Worm (Caenorhabditis elegans): ENCODE data around the gene scd-1.
A peak's percentile ranks its signal among the peaks of the same experiment; 100 is the strongest.

The scd-1 gene

DNA sequence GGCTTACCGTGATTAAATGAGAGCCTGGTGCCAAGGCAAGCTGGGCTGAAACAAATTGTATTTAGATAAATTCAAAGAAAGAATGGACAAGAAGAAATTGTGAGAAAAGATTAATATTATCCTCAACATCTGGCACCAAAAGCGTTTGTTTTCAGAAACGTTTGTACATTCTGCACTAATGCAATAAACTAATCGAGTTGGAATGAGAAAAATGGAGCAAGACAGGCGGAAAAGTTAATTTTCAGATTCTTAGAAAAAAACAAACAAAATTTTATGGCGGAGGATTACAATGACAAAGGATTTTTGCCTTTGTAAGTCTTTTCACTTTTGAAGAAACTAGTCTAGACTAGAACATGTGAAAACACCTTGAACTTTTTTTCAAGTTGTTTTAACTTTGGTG, 26.0 kb upstream of the scd-1 start, which contains the start of gene npr-4:
TSS of gene npr-4 (minus strand) at position 52 of the 400 bp plus-strand sequence.
- TF ChIP-seq ztf-11 (tag; optimal IDR thresholded peaks at IDR 0.05) (no peak), skn-1 (tag; optimal IDR thresholded peaks at IDR 0.05) (no peak), nhr-23 (tag; optimal IDR thresholded peaks at IDR 0.05) (no peak), pha-4 (tag; optimal IDR thresholded peaks at IDR 0.05) (no peak), eor-1 (tag; optimal IDR thresholded peaks at IDR 0.05) (no peak), sea-2 (GFP tag; optimal IDR thresholded peaks at IDR 0.05) (no peak), zag-1 (tag; optimal IDR thresholded peaks at IDR 0.05) (no peak), nhr-28 (tag; optimal IDR thresholded peaks at IDR 0.05) (no peak), unc-39 (tag; optimal IDR thresholded peaks at IDR 0.05) (no peak), nhr-67 (tag; optimal IDR thresholded peaks at IDR 0.05) (no peak), nhr-12 (tag; optimal IDR thresholded peaks at IDR 0.05) (no peak), daf-12 (tag; optimal IDR thresholded peaks at IDR 0.05) (no peak), R02D3.7 (tag; optimal IDR thresholded peaks at IDR 0.05) (no peak), ztf-4 (tag; optimal IDR thresholded peaks at IDR 0.05) (no peak), hmg-11 (tag; optimal IDR thresholded peaks at IDR 0.05) (no peak), egl-27 (tag; optimal IDR thresholded peaks at IDR 0.05) (no peak), nhr-43 (tag; optimal IDR thresholded peaks at IDR 0.05; ENCODE audit: poor library complexity, severe bottlenecking) (no peak), jun-1 (tag; optimal IDR thresholded peaks at IDR 0.05) (no peak), mml-1 (tag; optimal IDR thresholded peaks at IDR 0.05) (no peak), ama-1 (optimal IDR thresholded peaks at IDR 0.05) (no peak)

DNA sequence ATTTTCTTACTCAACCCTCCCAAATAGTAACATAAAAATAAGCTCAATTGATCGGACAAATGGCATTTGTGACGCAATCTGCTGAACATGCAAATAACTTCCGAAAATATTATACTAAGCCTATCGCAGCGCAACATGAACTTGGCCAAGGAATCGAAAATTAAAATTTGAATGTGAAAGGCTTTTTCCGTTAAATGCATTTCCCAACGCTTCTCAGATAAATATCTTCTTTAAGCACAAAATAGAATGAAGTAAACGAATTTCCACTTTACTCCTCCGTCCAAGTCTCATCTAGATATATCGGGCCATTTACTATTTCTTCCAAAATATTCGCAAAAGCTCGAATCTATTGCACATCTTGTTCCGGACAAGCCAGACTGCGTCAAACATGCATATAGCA, 23.5 kb upstream of the scd-1 start:
- TF ChIP-seq ceh-82 (tag; optimal IDR thresholded peaks at IDR 0.05), result no peak
- TF ChIP-seq fkh-10 (GFP tag; optimal IDR thresholded peaks at IDR 0.05), result peak; percentile 59

DNA sequence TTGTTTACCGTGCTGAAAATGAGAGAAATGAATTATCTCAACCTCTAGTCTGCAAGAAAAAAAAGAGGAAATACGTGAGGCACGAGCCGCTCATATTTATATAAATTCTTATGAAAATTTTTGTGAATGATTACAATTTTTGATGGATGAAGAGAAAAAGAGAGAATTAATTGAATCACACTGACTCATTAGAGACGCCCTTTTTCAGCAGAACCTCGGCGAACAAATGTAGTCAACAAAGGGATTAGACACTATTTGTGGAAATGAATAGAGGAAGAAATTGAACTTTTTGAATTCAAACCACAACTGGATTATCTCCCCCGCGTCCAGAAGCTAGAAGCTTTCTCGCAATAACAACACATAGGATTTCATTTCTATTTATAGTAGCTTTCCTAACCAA, 21.2 kb upstream of the scd-1 start:
- TF ChIP-seq mdl-1 (tag; optimal IDR thresholded peaks at IDR 0.05) (no peak), fos-1 (tag; optimal IDR thresholded peaks at IDR 0.05) (no peak), mml-1 (tag; optimal IDR thresholded peaks at IDR 0.05) (no peak), egl-5 (tag; optimal IDR thresholded peaks at IDR 0.05) (no peak), pqm-1 (tag; optimal IDR thresholded peaks at IDR 0.05) (no peak), egl-27 (tag; optimal IDR thresholded peaks at IDR 0.05) (no peak), elt-3 (tag; optimal IDR thresholded peaks at IDR 0.05) (no peak), lin-39 (tag; optimal IDR thresholded peaks at IDR 0.05) (no peak), R02D3.7 (tag; optimal IDR thresholded peaks at IDR 0.05) (no peak), ceh-28 (tag; optimal IDR thresholded peaks at IDR 0.05) (no peak), nhr-67 (tag; optimal IDR thresholded peaks at IDR 0.05) (no peak)

DNA sequence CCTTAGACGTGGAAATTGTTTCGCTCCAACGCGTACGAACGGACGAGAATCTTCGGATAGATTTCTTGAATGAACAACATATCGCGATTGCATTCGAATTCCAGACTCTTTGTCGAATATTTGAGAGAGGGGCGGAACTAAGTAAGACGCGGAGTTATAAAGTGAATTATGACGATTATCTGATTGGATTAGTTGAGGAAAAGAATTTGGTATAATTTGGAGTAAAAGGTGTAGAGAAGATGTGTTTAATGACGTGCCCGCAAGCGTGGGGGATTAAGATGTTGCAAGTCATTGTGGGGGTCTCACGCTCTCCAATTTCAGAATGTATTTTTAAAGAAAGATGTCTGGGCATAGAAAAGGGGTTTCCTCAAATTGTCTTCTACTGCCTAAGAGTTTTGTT, 19.5 kb upstream of the scd-1 start:
- no peak for TF ChIP-seq mml-1 (tag; optimal IDR thresholded peaks at IDR 0.05)
- TF ChIP-seq unc-39 (tag; optimal IDR thresholded peaks at IDR 0.05), result no peak
- TF ChIP-seq ceh-16 (tag; optimal IDR thresholded peaks at IDR 0.05), result no peak
- TF ChIP-seq nhr-237 (tag; optimal IDR thresholded peaks at IDR 0.05), result no peak

DNA sequence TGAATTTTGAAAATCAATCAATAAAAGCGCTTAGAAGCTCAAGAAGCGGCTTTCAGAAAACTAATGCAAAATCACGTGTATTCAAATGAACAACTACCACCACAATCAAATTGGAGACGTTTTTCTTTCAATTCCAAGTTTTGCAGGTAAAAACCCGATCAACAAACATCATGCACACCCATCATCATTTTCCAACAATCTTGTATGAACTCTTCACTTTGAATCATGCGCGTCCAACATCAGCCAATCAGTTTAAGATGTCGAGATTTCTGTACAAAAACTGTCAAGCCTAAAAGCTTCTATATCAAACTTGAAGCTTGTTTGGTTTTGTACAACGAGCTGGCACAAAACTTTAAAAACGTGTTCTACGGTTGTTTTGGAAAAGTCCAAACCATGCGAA, 13.2 kb upstream of the scd-1 start:
- no peak for TF ChIP-seq ama-1 (optimal IDR thresholded peaks at IDR 0.05)

DNA sequence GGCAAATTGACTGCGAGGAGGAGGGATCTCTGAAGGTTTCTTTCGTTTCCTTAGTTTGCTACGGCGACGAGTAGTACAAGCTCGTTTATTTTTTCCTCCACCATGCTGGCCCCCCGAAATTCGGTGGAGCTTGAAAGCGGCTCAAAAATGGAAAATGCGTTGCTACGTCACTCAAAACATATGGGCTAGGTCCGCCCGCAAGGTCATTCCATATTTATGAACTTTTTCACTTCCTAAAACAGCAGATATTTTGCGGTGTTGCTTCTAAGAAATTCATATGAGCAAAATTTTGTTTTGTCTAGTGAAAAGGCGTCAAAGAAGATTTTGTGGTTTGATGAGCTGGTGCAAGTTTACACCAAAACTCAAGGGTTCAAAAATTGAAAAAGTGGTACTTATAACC, 8.9 kb upstream of the scd-1 start:
- TF ChIP-seq lin-15B (tag; optimal IDR thresholded peaks at IDR 0.05), result no peak
- no peak for TF ChIP-seq elt-2 (tag; optimal IDR thresholded peaks at IDR 0.05)

DNA sequence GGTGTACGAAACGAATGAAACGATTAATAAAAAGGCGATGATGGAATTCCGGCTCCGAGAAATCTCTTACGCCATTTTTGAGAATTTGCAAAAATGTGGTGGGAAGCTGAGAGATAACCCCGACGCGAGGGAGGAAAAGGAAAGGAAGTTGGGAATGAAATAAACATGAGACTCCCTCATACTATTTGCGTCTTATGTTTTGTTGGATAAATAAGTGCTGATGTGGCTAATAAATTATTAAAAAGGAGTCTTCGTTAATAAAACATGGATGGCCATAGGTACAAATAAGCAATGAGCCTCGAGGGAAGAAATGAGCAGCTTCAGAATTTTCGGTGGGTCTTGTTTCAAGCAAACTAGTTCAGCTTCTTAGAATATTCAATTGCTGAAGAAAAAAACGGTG, 6.8 kb upstream of the scd-1 start:
- TF ChIP-seq egl-5 (tag; optimal IDR thresholded peaks at IDR 0.05) (no peak), eor-1 (tag; optimal IDR thresholded peaks at IDR 0.05) (no peak), zag-1 (tag; optimal IDR thresholded peaks at IDR 0.05) (no peak), elt-3 (tag; optimal IDR thresholded peaks at IDR 0.05) (no peak), ceh-82 (tag; optimal IDR thresholded peaks at IDR 0.05) (no peak)

Data from whole organism, L3 larva.